Worm (Caenorhabditis elegans) whole organism, early embryonic: Measurements from ENCODE around the gene lmtr-3.

Experiments
- flt-1 ChIP-seq: fragments of 200-800 bp; sonication (Bioruptor generic); IDR thresholded peaks from 2 replicates; pipeline ENCODE4 v1.3.6; 2022; ENCODE audit warnings: missing genetic modification characterization, missing compliant biosample characterization
- hnd-1 ChIP-seq: sonication (generic microtip); optimal IDR thresholded peaks from 2 replicates; lab custom pipeline; 2016; ENCODE audit warnings: missing genetic modification characterization, missing compliant biosample characterization

- TF ChIP-seq hnd-1 (tag; lab: Kevin White, UChicago) (no peak), flt-1 (GFP tag; lab: Robert Waterston, UW) (no peak)
These were observed 10.3 kb downstream of the lmtr-3 start, which contains the start of gene glb-3 for ce11 chrV:11134296-11134695.
